Worm (Caenorhabditis elegans) whole organism, early embryonic: ENCODE measurements around the gene bca-1.

ENCODE experiments used
- F13C5.2 ChIP-seq: sonication (generic microtip); optimal IDR thresholded peaks from 2 replicates; lab custom pipeline; 2017; ENCODE audit warnings: mild to moderate bottlenecking, missing genetic modification characterization, inconsistent platforms, missing compliant biosample characterization
- aly-1 ChIP-seq: sonication (generic microtip); optimal IDR thresholded peaks from 2 replicates; lab custom pipeline; 2016; ENCODE audit warnings: missing genetic modification characterization, missing compliant biosample characterization
- ama-1 ChIP-seq: fragments of 150-350 bp; optimal IDR thresholded peaks from 2 replicates; lab custom pipeline; 2014
- ceh-13 ChIP-seq: fragments of 200-800 bp; sonication (Bioruptor generic); optimal IDR thresholded peaks from 2 replicates; lab custom pipeline; 2018; ENCODE audit warnings: mild to moderate bottlenecking, missing genetic modification characterization, missing compliant biosample characterization
- ceh-36 ChIP-seq: sonication (generic microtip); optimal IDR thresholded peaks from 2 replicates; lab custom pipeline; 2016; ENCODE audit warnings: missing genetic modification characterization, inconsistent platforms, missing compliant biosample characterization
- flt-1 ChIP-seq: fragments of 200-800 bp; sonication (Bioruptor generic); IDR thresholded peaks from 2 replicates; pipeline ENCODE4 v1.3.6; 2022; ENCODE audit warnings: missing genetic modification characterization, missing compliant biosample characterization
- hmbx-1 ChIP-seq: sonication (generic microtip); optimal IDR thresholded peaks from 2 replicates; lab custom pipeline; 2016; ENCODE audit warnings: mild to moderate bottlenecking, missing genetic modification characterization, missing compliant biosample characterization
- hnd-1 ChIP-seq: sonication (generic microtip); optimal IDR thresholded peaks from 2 replicates; lab custom pipeline; 2016; ENCODE audit warnings: missing genetic modification characterization, missing compliant biosample characterization
- pes-1 ChIP-seq: fragments of 200-800 bp; sonication (Bioruptor generic); IDR thresholded peaks from 2 replicates; pipeline ENCODE4 v1.3.6; 2022; ENCODE audit warnings: missing genetic modification reagents, missing genetic modification characterization, missing compliant biosample characterization
- tbx-11 ChIP-seq: fragments of 200-800 bp; sonication (Bioruptor generic); IDR thresholded peaks from 2 replicates; pipeline ENCODE4 v1.3.6; 2022; ENCODE audit warnings: missing genetic modification characterization, missing compliant biosample characterization
- tbx-37 ChIP-seq: fragments of 200-800 bp; sonication (Bioruptor generic); conservative IDR thresholded peaks from 2 replicates; pipeline ENCODE4 v1.3.6; 2022; ENCODE audit warnings: missing genetic modification reagents, missing genetic modification characterization, missing compliant biosample characterization
- tra-4 ChIP-seq: sonication (generic microtip); optimal IDR thresholded peaks from 2 replicates; lab custom pipeline; 2017; ENCODE audit warnings: missing genetic modification characterization, missing compliant biosample characterization

DNA sequence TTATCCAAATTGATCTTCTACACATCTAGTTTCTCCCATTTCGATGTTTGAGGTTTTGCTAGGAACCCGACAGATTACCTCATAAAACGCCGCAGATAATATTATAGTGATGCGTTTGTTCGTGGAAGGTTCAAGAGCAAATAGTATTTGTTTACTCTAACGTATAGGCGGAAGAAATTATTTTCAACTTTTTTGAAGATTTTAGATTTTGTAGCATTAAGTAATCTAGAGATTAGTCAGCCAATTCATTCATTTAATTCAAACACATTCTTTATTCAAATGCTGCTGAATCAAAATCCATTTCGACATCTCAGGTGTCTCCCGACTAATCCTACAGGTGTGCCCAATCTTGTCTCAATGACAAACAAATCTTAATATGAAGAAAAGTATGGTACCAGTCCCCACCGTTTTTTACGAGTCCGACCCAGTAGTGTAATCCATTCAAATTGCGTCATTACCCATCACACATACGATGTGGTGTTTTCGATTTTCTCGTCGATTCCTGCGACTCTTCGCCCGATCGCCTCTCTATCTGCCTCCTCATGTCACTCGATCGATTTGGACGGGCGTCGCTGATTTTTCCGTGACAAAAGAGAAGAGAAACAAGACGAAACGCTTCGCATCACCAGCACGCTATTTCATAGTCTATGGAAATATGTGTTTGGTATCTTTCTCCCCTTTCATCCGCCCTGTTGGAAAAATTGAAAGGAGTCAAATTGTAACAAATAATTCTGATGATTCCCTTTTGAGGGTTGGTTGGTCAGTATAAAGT is 49.5 kb upstream of the bca-1 start:
- TF ChIP-seq tbx-37 (GFP tag; lab: Robert Waterston, UW) (no peak), F13C5.2 (no peak), pes-1 (GFP tag; lab: Robert Waterston, UW) (0 out of 2 replicates have a peak, but pooled peaks have one; percentile 11), aly-1 (no peak), flt-1 (GFP tag; lab: Robert Waterston, UW) (no peak), hmbx-1 (tag; lab: Kevin White, UChicago) (no peak), tbx-11 (GFP tag; lab: Robert Waterston, UW) (no peak), ama-1 (no peak), ceh-36 (peak; percentile 24), tra-4 (tag; lab: Kevin White, UChicago) (no peak), ceh-13 (GFP tag; lab: Kevin White, UChicago) (no peak), hnd-1 (no peak)
